Fruit fly (Drosophila melanogaster) whole organism, embryonic: Measurements from ENCODE around the gene CG31633.

Experiments used
- BtbVII ChIP-seq: fragments of 200-800 bp; sonication (Bioruptor generic); optimal IDR thresholded peaks from 3 replicates; lab custom pipeline; 2017; ENCODE audit warnings: missing biosample characterization, mild to moderate bottlenecking, missing genetic modification characterization
- CG10979 ChIP-seq: fragments of 200-800 bp; sonication (Bioruptor generic); optimal IDR thresholded peaks from 2 replicates; lab custom pipeline; 2018; ENCODE audit warnings: missing biosample characterization, mild to moderate bottlenecking, missing genetic modification characterization, moderate library complexity
- CG11085 ChIP-seq: fragments of 200-800 bp; sonication (Bioruptor generic); IDR thresholded peaks from 2 replicates; pipeline ENCODE4 v1.3.6; 2022; ENCODE audit warnings: missing biosample characterization, missing genetic modification characterization
- CG11504 ChIP-seq: fragments of 200-800 bp; sonication (Bioruptor generic); optimal IDR thresholded peaks from 3 replicates; lab custom pipeline; 2019; ENCODE audit warnings: missing biosample characterization, mild to moderate bottlenecking, missing genetic modification characterization, moderate library complexity
- CG11560 ChIP-seq: fragments of 200-800 bp; sonication (Bioruptor generic); IDR thresholded peaks from 3 replicates; pipeline ENCODE4 v1.3.6; 2022; ENCODE audit warnings: missing biosample characterization, missing genetic modification characterization
- CG11696 ChIP-seq: fragments of 200-800 bp; sonication (Bioruptor generic); IDR thresholded peaks from 2 replicates; pipeline ENCODE4 v1.3.6; 2022; ENCODE audit warnings: missing biosample characterization, missing genetic modification characterization
- CG12071 ChIP-seq: fragments of 200-800 bp; sonication (Bioruptor generic); optimal IDR thresholded peaks from 3 replicates; lab custom pipeline; 2018; ENCODE audit warnings: missing biosample characterization, mild to moderate bottlenecking, missing genetic modification characterization
- CG12104 ChIP-seq: fragments of 200-800 bp; sonication (Bioruptor generic); optimal IDR thresholded peaks from 3 replicates; lab custom pipeline; 2016; ENCODE audit warnings: missing biosample characterization, missing genetic modification characterization
- CG12299 ChIP-seq: fragments of 200-800 bp; sonication (Bioruptor generic); optimal IDR thresholded peaks from 2 replicates; lab custom pipeline; 2018; ENCODE audit warnings: missing biosample characterization, mild to moderate bottlenecking, missing genetic modification characterization
- CG12942 ChIP-seq: fragments of 200-800 bp; sonication (Bioruptor generic); optimal IDR thresholded peaks from 3 replicates; lab custom pipeline; 2016; ENCODE audit warnings: missing biosample characterization, missing genetic modification characterization
- CG13424 ChIP-seq: fragments of 200-800 bp; sonication (Bioruptor generic); optimal IDR thresholded peaks from 2 replicates; lab custom pipeline; 2019; ENCODE audit warnings: missing biosample characterization, mild to moderate bottlenecking, missing genetic modification characterization, moderate library complexity
- CG15696 ChIP-seq: fragments of 200-800 bp; sonication (Bioruptor generic); optimal IDR thresholded peaks from 2 replicates; lab custom pipeline; 2019; ENCODE audit warnings: missing biosample characterization, mild to moderate bottlenecking, missing genetic modification characterization, moderate library complexity
- CG17612 ChIP-seq: fragments of 200-800 bp; sonication (Bioruptor generic); IDR thresholded peaks from 2 replicates; pipeline ENCODE4 v1.3.6; 2022; ENCODE audit warnings: missing biosample characterization, missing genetic modification characterization
- CG2116 ChIP-seq: fragments of 200-800 bp; sonication (Bioruptor generic); optimal IDR thresholded peaks from 3 replicates; lab custom pipeline; 2018; ENCODE audit warnings: missing biosample characterization, mild to moderate bottlenecking, missing genetic modification characterization
- CG2129 ChIP-seq: fragments of 200-800 bp; sonication (Bioruptor generic); IDR thresholded peaks from 2 replicates; pipeline ENCODE4 v1.3.6; 2022; ENCODE audit warnings: missing biosample characterization, missing genetic modification characterization; ENCODE audit not compliant: partially characterized antibody
- CG2199 ChIP-seq: fragments of 200-800 bp; sonication (Bioruptor generic); IDR thresholded peaks from 3 replicates; pipeline ENCODE4 v1.3.6; 2022; ENCODE audit warnings: missing biosample characterization, missing genetic modification characterization
- CG2678 ChIP-seq: fragments of 200-800 bp; sonication (Bioruptor generic); optimal IDR thresholded peaks from 3 replicates; lab custom pipeline; 2019; ENCODE audit warnings: missing biosample characterization, mild to moderate bottlenecking, missing genetic modification characterization, moderate library complexity
- CG2712 ChIP-seq: fragments of 200-800 bp; optimal IDR thresholded peaks from 3 replicates; lab custom pipeline; 2019; ENCODE audit warnings: missing biosample characterization, mild to moderate bottlenecking, missing genetic modification characterization, moderate library complexity
- CG30431 ChIP-seq: fragments of 200-800 bp; sonication (Bioruptor generic); optimal IDR thresholded peaks from 2 replicates; lab custom pipeline; 2017; ENCODE audit warnings: missing biosample characterization, missing genetic modification characterization
- CG31224 ChIP-seq: fragments of 200-800 bp; sonication (Bioruptor generic); IDR thresholded peaks from 2 replicates; pipeline ENCODE4 v1.3.6; 2022; ENCODE audit warnings: missing biosample characterization, missing genetic modification characterization
- CG3726 ChIP-seq: fragments of 200-800 bp; sonication (Bioruptor generic); IDR thresholded peaks from 3 replicates; pipeline ENCODE4, ENCODE4 v1.3.6; 2022; ENCODE audit warnings: missing biosample characterization, missing genetic modification characterization
- CG42726 ChIP-seq: fragments of 200-800 bp; sonication (Bioruptor generic); IDR thresholded peaks from 2 replicates; pipeline ENCODE4 v1.3.6; 2022; ENCODE audit warnings: missing biosample characterization, missing genetic modification characterization; ENCODE audit not compliant: partially characterized antibody
- CG6175 ChIP-seq: fragments of 200-800 bp; sonication (Bioruptor generic); IDR thresholded peaks from 3 replicates; pipeline ENCODE4 v1.3.6; 2022; ENCODE audit warnings: missing biosample characterization, missing genetic modification characterization
- CG6654 ChIP-seq: fragments of 200-800 bp; sonication (Bioruptor generic); optimal IDR thresholded peaks from 2 replicates; lab custom pipeline; 2017; ENCODE audit warnings: missing biosample characterization, mild to moderate bottlenecking, missing genetic modification characterization
- CHES-1-like ChIP-seq: fragments of 200-800 bp; sonication (Bioruptor generic); optimal IDR thresholded peaks from 2 replicates; lab custom pipeline; 2016; ENCODE audit warnings: missing biosample characterization, missing genetic modification characterization
- CoRest ChIP-seq: fragments of 200-800 bp; sonication (Bioruptor generic); optimal IDR thresholded peaks from 3 replicates; lab custom pipeline; 2018; ENCODE audit warnings: missing biosample characterization, mild to moderate bottlenecking, missing genetic modification characterization, moderate library complexity
- D19A ChIP-seq: fragments of 200-800 bp; optimal IDR thresholded peaks from 3 replicates; lab custom pipeline; 2019; ENCODE audit warnings: missing biosample characterization, mild to moderate bottlenecking, missing genetic modification characterization, moderate library complexity
- Deaf1 ChIP-seq: fragments of 200-800 bp; optimal IDR thresholded peaks from 3 replicates; lab custom pipeline; 2019; ENCODE audit warnings: missing biosample characterization, mild to moderate bottlenecking, missing genetic modification characterization, moderate library complexity
- E2f1 ChIP-seq: fragments of 200-800 bp; sonication (Bioruptor generic); IDR thresholded peaks from 2 replicates; pipeline ENCODE4 v1.3.6; 2022; ENCODE audit warnings: missing biosample characterization, missing genetic modification characterization
- Ets65A ChIP-seq: fragments of 200-800 bp; sonication (Bioruptor generic); peaks from one replicate; lab custom pipeline; 2016; ENCODE audit warnings: missing biosample characterization, missing genetic modification characterization
- NFAT ChIP-seq: fragments of 200-800 bp; sonication (Bioruptor generic); IDR thresholded peaks from 2 replicates; pipeline ENCODE4 v1.3.6; 2022; ENCODE audit warnings: missing biosample characterization, missing genetic modification characterization
- Oli ChIP-seq: fragments of 200-800 bp; sonication (Bioruptor generic); optimal IDR thresholded peaks from 2 replicates; lab custom pipeline; 2018; ENCODE audit warnings: missing biosample characterization, mild to moderate bottlenecking, missing genetic modification characterization, moderate library complexity
- Poxn ChIP-seq: fragments of 200-800 bp; sonication (Bioruptor generic); IDR thresholded peaks from 2 replicates; pipeline ENCODE4 v1.3.6; 2022; ENCODE audit warnings: missing biosample characterization, missing genetic modification characterization
- Ptx1 ChIP-seq: fragments of 200-800 bp; sonication (Bioruptor generic); IDR thresholded peaks from 2 replicates; pipeline ENCODE4 v1.3.6; 2022; ENCODE audit warnings: missing biosample characterization, missing genetic modification characterization
- Tbp ChIP-seq: fragments of >200 bp; optimal IDR thresholded peaks from 2 replicates; lab custom pipeline; 2018; ENCODE audit warnings: missing biosample characterization, missing genetic modification characterization
- Usf ChIP-seq: fragments of 200-800 bp; sonication (Bioruptor generic); optimal IDR thresholded peaks from 2 replicates; lab custom pipeline; 2017; ENCODE audit warnings: missing genotype, missing biosample characterization, missing genetic modification characterization
- ase ChIP-seq: fragments of 200-800 bp; sonication (Bioruptor generic); IDR thresholded peaks from 3 replicates; pipeline ENCODE4 v1.3.6; 2022; ENCODE audit warnings: missing biosample characterization, missing genetic modification characterization
- cwo ChIP-seq: fragments of 200-800 bp; sonication (Bioruptor generic); optimal IDR thresholded peaks from 3 replicates; lab custom pipeline; 2017; ENCODE audit warnings: missing biosample characterization, missing genetic modification characterization, mild to moderate bottlenecking, moderate library complexity, missing genetic modification reagents
- dmrt11E ChIP-seq: fragments of 200-800 bp; sonication (Bioruptor generic); optimal IDR thresholded peaks from 3 replicates; lab custom pipeline; 2018; ENCODE audit warnings: missing biosample characterization, mild to moderate bottlenecking, missing genetic modification characterization, moderate library complexity
- dmrt99B ChIP-seq: fragments of 200-800 bp; sonication (Bioruptor generic); optimal IDR thresholded peaks from 2 replicates; lab custom pipeline; 2018; ENCODE audit warnings: missing biosample characterization, mild to moderate bottlenecking, missing genetic modification characterization, moderate library complexity
- ftz-f1 ChIP-seq: fragments of 200-800 bp; sonication (Bioruptor generic); optimal IDR thresholded peaks from 2 replicates; lab custom pipeline; 2016; ENCODE audit warnings: missing biosample characterization, missing genetic modification characterization
- gcm ChIP-seq: fragments of 200-800 bp; sonication (Bioruptor generic); optimal IDR thresholded peaks from 2 replicates; lab custom pipeline; 2019; ENCODE audit warnings: missing biosample characterization, mild to moderate bottlenecking, missing genetic modification characterization, moderate library complexity
- gem ChIP-seq: fragments of 200-800 bp; sonication (Bioruptor generic); optimal IDR thresholded peaks from 2 replicates; lab custom pipeline; 2019; ENCODE audit warnings: missing biosample characterization, mild to moderate bottlenecking, missing genetic modification characterization, moderate library complexity
- gsb-n ChIP-seq: fragments of 200-800 bp; sonication (Bioruptor generic); optimal IDR thresholded peaks from 3 replicates; lab custom pipeline; 2018; ENCODE audit warnings: missing biosample characterization, mild to moderate bottlenecking, missing genetic modification characterization
- hth ChIP-seq: fragments of >200 bp; optimal IDR thresholded peaks from 2 replicates; lab custom pipeline; 2017; ENCODE audit warnings: inconsistent platforms
- odd ChIP-seq: fragments of 200-800 bp; sonication (Bioruptor generic); optimal IDR thresholded peaks from 2 replicates; lab custom pipeline; 2017; ENCODE audit warnings: missing biosample characterization, mild to moderate bottlenecking, missing genetic modification characterization
- row ChIP-seq: fragments of 200-800 bp; sonication (Bioruptor generic); IDR thresholded peaks from 3 replicates; pipeline ENCODE4 v1.3.6; 2022; ENCODE audit warnings: missing biosample characterization, missing genetic modification characterization
- sd ChIP-seq: fragments of 200-800 bp; sonication (Bioruptor generic); optimal IDR thresholded peaks from 3 replicates; lab custom pipeline; 2018; ENCODE audit warnings: missing biosample characterization, mild to moderate bottlenecking, missing genetic modification characterization, moderate library complexity
- sqz ChIP-seq: fragments of 200-800 bp; sonication (Bioruptor generic); optimal IDR thresholded peaks from 3 replicates; lab custom pipeline; 2018; ENCODE audit warnings: missing biosample characterization, mild to moderate bottlenecking, missing genetic modification characterization
- tin ChIP-seq: fragments of 200-800 bp; sonication (Bioruptor generic); optimal IDR thresholded peaks from 3 replicates; lab custom pipeline; 2016; ENCODE audit warnings: missing biosample characterization, missing genetic modification characterization
- unc-4 ChIP-seq: fragments of 200-800 bp; sonication (Bioruptor generic); IDR thresholded peaks from 2 replicates; pipeline ENCODE4 v1.3.6; 2022; ENCODE audit warnings: missing biosample characterization, missing genetic modification characterization; ENCODE audit not compliant: partially characterized antibody
- zf30C ChIP-seq: fragments of 200-800 bp; sonication (Bioruptor generic); optimal IDR thresholded peaks from 3 replicates; lab custom pipeline; 2018; ENCODE audit warnings: missing biosample characterization, mild to moderate bottlenecking, missing genetic modification characterization

The CG31633 gene

dm6 chr2L:6693794-6694254, 37.7 kb upstream of the CG31633 start (continued):
- TF ChIP-seq tin (peak; percentile 27), CG15696 (tag; lab: Kevin White, UChicago) (peak; percentile 26), CG6175 (GFP tag; lab: Robert Waterston, UW) (no peak), CG10979 (tag; lab: Kevin White, UChicago) (peak; percentile 83), gcm (peak; percentile 56), gem (tag; lab: Kevin White, UChicago) (peak; percentile 77), Ets65A (GFP tag; lab: Kevin White, UChicago) (peak; percentile 60), row (GFP tag; lab: Robert Waterston, UW) (peak; percentile 55), dmrt11E (tag; lab: Kevin White, UChicago) (peak; percentile 54), Oli (tag; lab: Kevin White, UChicago) (peak; percentile 59), CG12299 (tag; lab: Kevin White, UChicago) (peak; percentile 12), CG12104 (GFP tag; lab: Kevin White, UChicago) (peak; percentile 19), CoRest (tag; lab: Kevin White, UChicago) (peak; percentile 71), CG11696 (GFP tag; lab: Robert Waterston, UW) (no peak), sqz (GFP tag; lab: Kevin White, UChicago) (peak; percentile 31), Deaf1 (tag; lab: Kevin White, UChicago) (peak; percentile 40), CG17612 (no peak), CG13424 (peak; percentile 75), Usf (GFP tag; lab: Kevin White, UChicago) (no peak), sd (tag; lab: Kevin White, UChicago) (no peak), CG42726 (no peak), odd (GFP tag; lab: Kevin White, UChicago) (peak; percentile 50), cwo (GFP tag; lab: Kevin White, UChicago) (peak; percentile 12), Tbp (GFP tag; lab: Kevin White, UChicago) (no peak), CG2116 (GFP tag; lab: Kevin White, UChicago) (peak; percentile 3), gsb-n (tag; lab: Kevin White, UChicago) (peak; percentile 47), Ptx1 (peak; percentile 32; the same call in 1 of the 2 replicates), dmrt99B (tag; lab: Kevin White, UChicago) (peak; percentile 75)

dm6 chr2L:6692048-6692447, 35.9 kb upstream of the CG31633 start:
- no peak for TF ChIP-seq CG11085 (GFP tag; lab: Robert Waterston, UW)
- no peak for TF ChIP-seq ftz-f1 (GFP tag; lab: Kevin White, UChicago)
- TF ChIP-seq hth (lab: Kevin White, UChicago) = no peak
- no peak for TF ChIP-seq CG31224 (GFP tag; lab: Robert Waterston, UW)
- no peak for TF ChIP-seq NFAT (GFP tag; lab: Robert Waterston, UW)
- no peak for TF ChIP-seq CG12071 (GFP tag; lab: Kevin White, UChicago)
- TF ChIP-seq CG17612 = no peak
- TF ChIP-seq CG6654 (GFP tag; lab: Kevin White, UChicago) = no peak
- peak; percentile 10 for TF ChIP-seq CG11504 (tag; lab: Kevin White, UChicago)
- TF ChIP-seq CG3726 (GFP tag; lab: Robert Waterston, UW) = no peak
- no peak for TF ChIP-seq CG2678 (tag; lab: Kevin White, UChicago)
- no peak for TF ChIP-seq ase (GFP tag; lab: Robert Waterston, UW)
- no peak for TF ChIP-seq Ptx1
- no peak for TF ChIP-seq CG2129 (GFP tag; lab: Robert Waterston, UW)
- no peak for TF ChIP-seq CHES-1-like (GFP tag; lab: Kevin White, UChicago)
- no peak for TF ChIP-seq CG11560 (tag; lab: Robert Waterston, UW)
- TF ChIP-seq zf30C = no peak
- no peak for TF ChIP-seq BtbVII (GFP tag; lab: Kevin White, UChicago)
- peak; percentile 58 for TF ChIP-seq D19A (tag; lab: Kevin White, UChicago)
- no peak for TF ChIP-seq E2f1 (GFP tag; lab: Robert Waterston, UW)
- TF ChIP-seq Poxn (GFP tag; lab: Robert Waterston, UW) = no peak
- TF ChIP-seq CG12942 (GFP tag; lab: Kevin White, UChicago) = no peak
- TF ChIP-seq unc-4 (GFP tag; lab: Robert Waterston, UW) = no peak
- no peak for TF ChIP-seq CG30431
- no peak for TF ChIP-seq CG2199 (GFP tag; lab: Robert Waterston, UW)
- TF ChIP-seq CG2712 = no peak
